Worm (Caenorhabditis elegans) whole organism, early embryonic: ENCODE measurements around the gene tag-321.

Experiments used
- B0310.2 ChIP-seq: sonication (generic microtip); optimal IDR thresholded peaks from 2 replicates; lab custom pipeline; 2016; ENCODE audit warnings: mild to moderate bottlenecking, missing genetic modification characterization, missing compliant biosample characterization
- F13C5.2 ChIP-seq: sonication (generic microtip); optimal IDR thresholded peaks from 2 replicates; lab custom pipeline; 2017; ENCODE audit warnings: mild to moderate bottlenecking, missing genetic modification characterization, inconsistent platforms, missing compliant biosample characterization
- aly-1 ChIP-seq: sonication (generic microtip); optimal IDR thresholded peaks from 2 replicates; lab custom pipeline; 2016; ENCODE audit warnings: missing genetic modification characterization, missing compliant biosample characterization
- ama-1 ChIP-seq: fragments of 150-350 bp; optimal IDR thresholded peaks from 2 replicates; lab custom pipeline; 2014
- ceh-13 ChIP-seq: fragments of 200-800 bp; sonication (Bioruptor generic); optimal IDR thresholded peaks from 2 replicates; lab custom pipeline; 2018; ENCODE audit warnings: mild to moderate bottlenecking, missing genetic modification characterization, missing compliant biosample characterization
- ceh-36 ChIP-seq: sonication (generic microtip); optimal IDR thresholded peaks from 2 replicates; lab custom pipeline; 2016; ENCODE audit warnings: missing genetic modification characterization, inconsistent platforms, missing compliant biosample characterization
- ets-7 ChIP-seq: sonication (generic microtip); optimal IDR thresholded peaks from 2 replicates; lab custom pipeline; 2016; ENCODE audit warnings: missing genotype, missing genetic modification characterization, missing compliant biosample characterization
- flt-1 ChIP-seq: fragments of 200-800 bp; sonication (Bioruptor generic); IDR thresholded peaks from 2 replicates; pipeline ENCODE4 v1.3.6; 2022; ENCODE audit warnings: missing genetic modification characterization, missing compliant biosample characterization
- hmbx-1 ChIP-seq: sonication (generic microtip); optimal IDR thresholded peaks from 2 replicates; lab custom pipeline; 2016; ENCODE audit warnings: mild to moderate bottlenecking, missing genetic modification characterization, missing compliant biosample characterization
- hmg-4 ChIP-seq: fragments of 200-800 bp; sonication (Bioruptor generic); optimal IDR thresholded peaks from 2 replicates; lab custom pipeline; 2018; ENCODE audit warnings: mild to moderate bottlenecking, missing genetic modification characterization, missing compliant biosample characterization
- hnd-1 ChIP-seq: sonication (generic microtip); optimal IDR thresholded peaks from 2 replicates; lab custom pipeline; 2016; ENCODE audit warnings: missing genetic modification characterization, missing compliant biosample characterization
- pes-1 ChIP-seq: fragments of 200-800 bp; sonication (Bioruptor generic); IDR thresholded peaks from 2 replicates; pipeline ENCODE4 v1.3.6; 2022; ENCODE audit warnings: missing genetic modification reagents, missing genetic modification characterization, missing compliant biosample characterization
- scrt-1 ChIP-seq: fragments of 200-800 bp; sonication (Bioruptor generic); IDR thresholded peaks from 2 replicates; pipeline ENCODE4 v1.3.6; 2022; ENCODE audit warnings: missing genetic modification characterization, missing compliant biosample characterization
- sea-1 ChIP-seq: fragments of 200-800 bp; sonication (Bioruptor generic); conservative IDR thresholded peaks from 2 replicates; pipeline ENCODE4 v1.3.6; 2022; ENCODE audit warnings: missing genetic modification characterization, missing compliant biosample characterization
- tbx-11 ChIP-seq: fragments of 200-800 bp; sonication (Bioruptor generic); IDR thresholded peaks from 2 replicates; pipeline ENCODE4 v1.3.6; 2022; ENCODE audit warnings: missing genetic modification characterization, missing compliant biosample characterization
- tbx-37 ChIP-seq: fragments of 200-800 bp; sonication (Bioruptor generic); conservative IDR thresholded peaks from 2 replicates; pipeline ENCODE4 v1.3.6; 2022; ENCODE audit warnings: missing genetic modification reagents, missing genetic modification characterization, missing compliant biosample characterization
- tra-4 ChIP-seq: sonication (generic microtip); optimal IDR thresholded peaks from 2 replicates; lab custom pipeline; 2017; ENCODE audit warnings: missing genetic modification characterization, missing compliant biosample characterization

The tag-321 gene

DNA sequence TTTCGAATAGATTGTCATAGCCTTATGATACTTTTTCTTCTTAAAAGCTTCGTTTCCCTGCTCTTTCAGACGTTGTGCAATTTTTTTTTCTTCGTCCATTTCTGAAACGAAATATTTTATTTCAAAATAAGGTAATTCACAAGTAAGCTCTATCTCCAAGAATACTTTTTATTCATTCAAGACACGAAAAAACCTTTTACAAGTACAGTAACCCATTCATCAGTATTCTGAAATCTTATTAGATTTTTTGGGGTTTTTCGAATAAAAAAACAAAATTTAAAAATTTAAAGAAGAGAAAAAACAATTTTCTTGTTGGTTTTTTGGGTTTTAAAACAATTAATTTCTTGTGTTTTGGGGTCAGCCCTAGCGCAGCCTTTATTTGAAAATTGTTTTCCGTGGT lies 4.8 kb downstream of the tag-321 start, which contains the start of gene rpap-3:
TSS of gene rpap-3 (minus strand) at position 101 of the 400 bp plus-strand sequence.
- TF ChIP-seq sea-1 (GFP tag; lab: Robert Waterston, UW) (no peak), hnd-1 (tag; lab: Kevin White, UChicago) (no peak), scrt-1 (GFP tag; lab: Robert Waterston, UW) (no peak), hmg-4 (GFP tag; lab: Kevin White, UChicago) (no peak), ama-1 (lab: Kevin White, UChicago) (no peak), ceh-13 (GFP tag; lab: Kevin White, UChicago) (no peak), hmbx-1 (tag; lab: Kevin White, UChicago) (no peak), tbx-11 (GFP tag; lab: Robert Waterston, UW) (no peak), F13C5.2 (tag; lab: Kevin White, UChicago) (no peak), pes-1 (GFP tag; lab: Robert Waterston, UW) (no peak), B0310.2 (tag; lab: Kevin White, UChicago) (no peak), flt-1 (GFP tag; lab: Robert Waterston, UW) (no peak)

DNA sequence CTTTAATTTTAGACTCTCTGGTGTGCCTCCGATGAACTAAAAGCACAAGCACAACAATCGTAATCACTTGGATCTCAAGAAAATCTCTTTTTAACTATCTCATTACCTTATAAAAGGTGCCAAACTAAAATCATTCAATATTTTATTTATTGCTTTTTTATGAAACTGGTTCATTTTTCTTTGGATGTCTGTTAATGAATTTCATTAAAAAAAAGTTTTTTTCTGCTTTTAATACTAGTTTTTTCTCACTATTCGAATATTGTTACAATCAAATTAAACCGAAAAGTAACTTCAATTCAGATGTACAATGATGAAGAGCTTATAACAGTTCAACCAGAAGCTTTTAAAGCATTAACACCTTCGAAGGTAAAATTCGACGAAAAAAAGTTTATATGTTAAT lies 7.9 kb downstream of the tag-321 start, which contains the start of gene swd-2.1:
TSS of gene swd-2.1 (plus strand) at position 301 of the 400 bp plus-strand sequence.
- TF ChIP-seq aly-1 (no peak), tbx-11 (GFP tag; lab: Robert Waterston, UW) (no peak), B0310.2 (tag; lab: Kevin White, UChicago) (no peak), F13C5.2 (tag; lab: Kevin White, UChicago) (no peak), tra-4 (no peak), ama-1 (lab: Kevin White, UChicago) (no peak), hnd-1 (tag; lab: Kevin White, UChicago) (no peak), ets-7 (no peak), hmg-4 (GFP tag; lab: Kevin White, UChicago) (no peak), pes-1 (GFP tag; lab: Robert Waterston, UW) (no peak), scrt-1 (GFP tag; lab: Robert Waterston, UW) (no peak)

DNA sequence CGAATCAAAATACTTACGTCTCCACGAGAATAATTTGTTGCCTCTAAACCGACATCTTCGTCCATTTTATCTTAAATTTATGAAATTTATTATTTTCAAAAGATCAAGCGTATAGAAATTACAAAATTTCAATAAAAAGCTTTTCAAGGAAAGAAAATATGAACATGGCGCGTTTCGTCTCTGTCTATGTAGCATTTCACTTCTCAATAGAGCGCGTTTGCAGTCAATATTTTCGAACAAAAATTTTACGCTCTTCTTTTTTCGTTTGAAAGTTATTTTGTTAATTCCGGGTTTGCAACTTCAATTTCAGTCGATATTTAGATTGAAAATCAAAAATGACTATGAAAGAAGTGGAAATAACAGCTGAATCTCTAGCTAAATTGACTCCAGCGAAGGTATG lies 9.4 kb downstream of the tag-321 start, which contains the start of the genes hcf-1 and swd-2.2:
TSS of gene hcf-1 (minus strand) at position 70 of the 400 bp plus-strand sequence.
TSS of gene swd-2.2 (plus strand) at position 206 of the 400 bp plus-strand sequence.
- TF ChIP-seq hmg-4 (GFP tag; lab: Kevin White, UChicago), result no peak
- no peak for TF ChIP-seq hmbx-1 (tag; lab: Kevin White, UChicago)
- TF ChIP-seq tbx-37 (GFP tag; lab: Robert Waterston, UW), result no peak
- no peak for TF ChIP-seq aly-1
- TF ChIP-seq sea-1 (GFP tag; lab: Robert Waterston, UW), result no peak

DNA sequence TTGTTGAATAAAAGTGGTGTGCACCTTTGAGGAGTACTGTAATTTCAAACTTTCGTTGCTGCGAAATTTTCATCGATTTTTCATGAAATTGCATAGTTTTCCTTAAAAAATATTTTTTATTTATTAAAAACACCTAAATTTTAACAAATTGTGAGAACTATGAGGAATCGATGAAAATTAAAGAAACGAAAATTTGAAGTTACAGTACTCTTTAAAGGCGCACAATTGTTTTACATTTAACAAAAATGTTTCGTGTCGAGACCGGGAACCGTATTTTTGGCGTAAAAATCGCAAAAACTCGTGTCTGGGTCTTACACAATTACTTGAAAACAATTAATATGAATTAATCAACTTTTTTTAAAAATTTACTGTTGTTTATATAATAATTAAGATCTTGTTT lies 13.5 kb downstream of the tag-321 start, which contains the start of gene rdl-1:
TSS of gene rdl-1 (minus strand) at position 101 of the 400 bp plus-strand sequence.
- TF ChIP-seq B0310.2 (tag; lab: Kevin White, UChicago) (no peak), ceh-13 (GFP tag; lab: Kevin White, UChicago) (no peak), aly-1 (no peak), F13C5.2 (tag; lab: Kevin White, UChicago) (no peak), ets-7 (no peak), hmg-4 (GFP tag; lab: Kevin White, UChicago) (no peak), ama-1 (lab: Kevin White, UChicago) (no peak), tbx-37 (GFP tag; lab: Robert Waterston, UW) (no peak), hmbx-1 (tag; lab: Kevin White, UChicago) (no peak), flt-1 (GFP tag; lab: Robert Waterston, UW) (no peak), ceh-36 (no peak), scrt-1 (GFP tag; lab: Robert Waterston, UW) (no peak), tbx-11 (GFP tag; lab: Robert Waterston, UW) (no peak), sea-1 (GFP tag; lab: Robert Waterston, UW) (no peak), hnd-1 (tag; lab: Kevin White, UChicago) (no peak), pes-1 (GFP tag; lab: Robert Waterston, UW) (no peak)

DNA sequence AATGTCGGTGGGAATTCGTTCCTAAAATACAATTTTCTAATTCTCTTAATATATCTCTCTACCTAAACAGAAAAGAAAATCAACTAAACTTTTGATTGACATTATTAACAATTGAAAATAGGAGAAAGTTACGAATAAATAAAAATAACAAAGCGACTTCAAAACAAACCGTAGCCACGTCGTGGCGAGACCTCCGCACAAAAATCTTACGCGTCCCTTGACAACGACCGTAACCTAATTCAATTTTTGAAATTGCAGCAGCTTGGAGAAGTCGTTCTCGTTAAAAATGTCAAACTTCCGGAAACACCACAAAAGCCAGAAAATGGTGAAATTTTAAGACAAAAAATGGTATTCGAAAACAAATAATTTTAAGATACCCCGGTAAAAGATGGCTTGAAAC lies 19.3 kb downstream of the tag-321 start:
- TF ChIP-seq ama-1 (lab: Kevin White, UChicago) (no peak), ceh-36 (no peak), B0310.2 (tag; lab: Kevin White, UChicago) (no peak), ceh-13 (GFP tag; lab: Kevin White, UChicago) (no peak), tbx-37 (GFP tag; lab: Robert Waterston, UW) (no peak), sea-1 (GFP tag; lab: Robert Waterston, UW) (no peak)

DNA sequence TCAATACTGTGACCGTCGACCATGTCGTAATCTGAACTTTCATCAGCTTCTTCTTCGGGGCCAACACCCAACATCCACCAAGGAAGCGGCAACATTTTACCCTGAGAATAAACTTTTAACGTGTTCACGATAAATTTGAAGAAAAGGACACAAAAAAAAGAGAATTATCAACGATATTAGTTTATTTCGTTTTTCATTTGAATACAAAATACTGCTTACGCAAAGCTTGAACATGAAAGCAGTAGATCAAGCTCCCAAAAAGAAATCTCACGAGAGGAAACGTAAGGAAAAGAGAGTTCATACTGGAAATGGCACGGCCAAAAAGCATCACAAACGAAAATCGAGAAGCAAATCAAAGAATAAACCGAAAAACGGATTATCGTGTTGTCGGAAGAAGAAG lies 19.9 kb downstream of the tag-321 start, which contains the start of the genes C46A5.6 and C46A5.1:
TSS of gene C46A5.6 (minus strand) at position 101 of the 400 bp plus-strand sequence.
TSS of gene C46A5.1 (plus strand) at position 184 of the 400 bp plus-strand sequence.
- TF ChIP-seq hmg-4 (GFP tag; lab: Kevin White, UChicago), result no peak
- TF ChIP-seq tra-4, result no peak
- TF ChIP-seq tbx-11 (GFP tag; lab: Robert Waterston, UW), result no peak
- TF ChIP-seq F13C5.2 (tag; lab: Kevin White, UChicago), result no peak
- no peak for TF ChIP-seq ceh-36
- no peak for TF ChIP-seq scrt-1 (GFP tag; lab: Robert Waterston, UW)
- no peak for TF ChIP-seq hnd-1 (tag; lab: Kevin White, UChicago)
- TF ChIP-seq B0310.2 (tag; lab: Kevin White, UChicago), result no peak
- no peak for TF ChIP-seq ets-7
- no peak for TF ChIP-seq ceh-13 (GFP tag; lab: Kevin White, UChicago)
- TF ChIP-seq ama-1 (lab: Kevin White, UChicago), result no peak
- TF ChIP-seq aly-1, result no peak
- no peak for TF ChIP-seq pes-1 (GFP tag; lab: Robert Waterston, UW)
- no peak for TF ChIP-seq hmbx-1 (tag; lab: Kevin White, UChicago)

DNA sequence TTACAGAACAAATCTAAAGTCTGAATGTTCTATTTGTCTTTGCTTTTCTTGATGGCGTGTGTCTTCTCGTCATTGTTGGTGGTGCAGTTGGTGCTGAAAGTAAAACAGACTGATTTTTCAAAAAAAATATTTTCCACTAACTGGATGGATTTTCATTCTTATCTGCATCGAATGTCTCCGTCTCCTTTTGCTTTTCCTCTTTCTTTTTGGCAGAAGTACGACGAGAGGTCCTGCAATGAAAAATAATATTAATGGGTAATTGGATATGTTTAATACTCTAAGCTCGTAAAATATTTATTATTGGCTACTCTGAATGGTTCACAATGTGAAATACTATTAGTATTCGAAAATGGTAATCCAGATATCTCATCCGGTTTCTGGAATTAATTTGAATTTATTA lies 23.5 kb downstream of the tag-321 start, which contains the start of gene del-7:
TSS of gene del-7 (plus strand) at position 301 of the 400 bp plus-strand sequence.
- TF ChIP-seq hmg-4 (GFP tag; lab: Kevin White, UChicago) (no peak), tbx-11 (GFP tag; lab: Robert Waterston, UW) (no peak), ama-1 (lab: Kevin White, UChicago) (no peak), B0310.2 (tag; lab: Kevin White, UChicago) (no peak), aly-1 (no peak), ceh-13 (GFP tag; lab: Kevin White, UChicago) (no peak), ets-7 (no peak), hnd-1 (tag; lab: Kevin White, UChicago) (no peak), scrt-1 (GFP tag; lab: Robert Waterston, UW) (no peak), ceh-36 (no peak), hmbx-1 (tag; lab: Kevin White, UChicago) (no peak)
